Fruit fly (Drosophila melanogaster) whole organism, embryonic: Measurements from ENCODE around the gene CG12880.

Experiments
- CG15073 ChIP-seq: fragments of 200-800 bp; sonication (Bioruptor generic); optimal IDR thresholded peaks from 2 replicates; lab custom pipeline; 2016; ENCODE audit warnings: missing biosample characterization, missing genetic modification characterization
- CG6689 ChIP-seq: fragments of 200-800 bp; sonication (Bioruptor generic); IDR thresholded peaks from 2 replicates; pipeline ENCODE4 v1.3.6; 2022; ENCODE audit warnings: missing biosample characterization, missing genetic modification characterization
- ken ChIP-seq: fragments of 200-800 bp; sonication (Bioruptor generic); IDR thresholded peaks from 3 replicates; pipeline ENCODE4 v1.3.6; 2022; ENCODE audit warnings: missing biosample characterization, missing genetic modification characterization
- sna ChIP-seq: fragments of 200-800 bp; sonication (Bioruptor generic); IDR thresholded peaks from 2 replicates; pipeline ENCODE4 v1.3.6; 2022; ENCODE audit warnings: missing biosample characterization, missing genetic modification characterization; ENCODE audit not compliant: partially characterized antibody

DNA sequence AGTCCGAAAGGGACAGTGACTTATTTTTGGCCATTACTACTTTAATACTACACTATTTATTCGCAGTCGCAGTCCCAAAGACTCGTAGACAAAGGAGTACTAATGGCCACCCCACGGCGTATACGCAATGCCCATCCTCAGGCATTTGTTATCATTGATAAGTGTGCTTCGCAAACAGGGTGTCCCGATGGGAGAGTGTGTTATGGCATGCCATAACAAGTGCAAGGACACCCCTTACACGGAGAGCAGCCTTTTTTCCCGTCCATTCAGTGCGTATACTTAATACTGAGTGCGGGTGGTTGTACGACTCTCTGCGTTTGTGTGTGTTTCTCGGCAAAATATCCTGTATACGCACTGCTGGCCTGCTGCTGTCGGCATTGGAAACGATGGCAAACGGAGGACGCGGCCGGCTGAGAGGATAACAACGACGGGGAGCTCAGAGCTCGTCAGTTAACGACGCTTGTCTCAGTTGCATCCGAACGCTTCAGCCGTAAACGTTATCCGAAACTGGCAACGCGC, 23.7 kb upstream of the CG12880 start, which contains the start of gene unc80:
- TF ChIP-seq sna (GFP tag; lab: Robert Waterston, UW): no peak
- no peak for TF ChIP-seq CG6689 (GFP tag; lab: Robert Waterston, UW)
- TF ChIP-seq ken (GFP tag; lab: Robert Waterston, UW): no peak
- TF ChIP-seq CG15073: no peak
